Worm (Caenorhabditis elegans) whole organism, early embryonic: ENCODE results near the gene C15H9.4.

Experiments
- B0310.2 ChIP-seq: sonication (generic microtip); optimal IDR thresholded peaks from 2 replicates; lab custom pipeline; 2016; ENCODE audit warnings: mild to moderate bottlenecking, missing genetic modification characterization, missing compliant biosample characterization
- F13C5.2 ChIP-seq: sonication (generic microtip); optimal IDR thresholded peaks from 2 replicates; lab custom pipeline; 2017; ENCODE audit warnings: mild to moderate bottlenecking, missing genetic modification characterization, inconsistent platforms, missing compliant biosample characterization
- ama-1 ChIP-seq: fragments of 150-350 bp; optimal IDR thresholded peaks from 2 replicates; lab custom pipeline; 2014
- ceh-13 ChIP-seq: fragments of 200-800 bp; sonication (Bioruptor generic); optimal IDR thresholded peaks from 2 replicates; lab custom pipeline; 2018; ENCODE audit warnings: mild to moderate bottlenecking, missing genetic modification characterization, missing compliant biosample characterization
- flt-1 ChIP-seq: fragments of 200-800 bp; sonication (Bioruptor generic); IDR thresholded peaks from 2 replicates; pipeline ENCODE4 v1.3.6; 2022; ENCODE audit warnings: missing genetic modification characterization, missing compliant biosample characterization
- hmbx-1 ChIP-seq: sonication (generic microtip); optimal IDR thresholded peaks from 2 replicates; lab custom pipeline; 2016; ENCODE audit warnings: mild to moderate bottlenecking, missing genetic modification characterization, missing compliant biosample characterization
- hmg-4 ChIP-seq: fragments of 200-800 bp; sonication (Bioruptor generic); optimal IDR thresholded peaks from 2 replicates; lab custom pipeline; 2018; ENCODE audit warnings: mild to moderate bottlenecking, missing genetic modification characterization, missing compliant biosample characterization
- hnd-1 ChIP-seq: sonication (generic microtip); optimal IDR thresholded peaks from 2 replicates; lab custom pipeline; 2016; ENCODE audit warnings: missing genetic modification characterization, missing compliant biosample characterization
- pes-1 ChIP-seq: fragments of 200-800 bp; sonication (Bioruptor generic); IDR thresholded peaks from 2 replicates; pipeline ENCODE4 v1.3.6; 2022; ENCODE audit warnings: missing genetic modification reagents, missing genetic modification characterization, missing compliant biosample characterization
- sea-1 ChIP-seq: fragments of 200-800 bp; sonication (Bioruptor generic); conservative IDR thresholded peaks from 2 replicates; pipeline ENCODE4 v1.3.6; 2022; ENCODE audit warnings: missing genetic modification characterization, missing compliant biosample characterization
- tbx-37 ChIP-seq: fragments of 200-800 bp; sonication (Bioruptor generic); conservative IDR thresholded peaks from 2 replicates; pipeline ENCODE4 v1.3.6; 2022; ENCODE audit warnings: missing genetic modification reagents, missing genetic modification characterization, missing compliant biosample characterization

DNA sequence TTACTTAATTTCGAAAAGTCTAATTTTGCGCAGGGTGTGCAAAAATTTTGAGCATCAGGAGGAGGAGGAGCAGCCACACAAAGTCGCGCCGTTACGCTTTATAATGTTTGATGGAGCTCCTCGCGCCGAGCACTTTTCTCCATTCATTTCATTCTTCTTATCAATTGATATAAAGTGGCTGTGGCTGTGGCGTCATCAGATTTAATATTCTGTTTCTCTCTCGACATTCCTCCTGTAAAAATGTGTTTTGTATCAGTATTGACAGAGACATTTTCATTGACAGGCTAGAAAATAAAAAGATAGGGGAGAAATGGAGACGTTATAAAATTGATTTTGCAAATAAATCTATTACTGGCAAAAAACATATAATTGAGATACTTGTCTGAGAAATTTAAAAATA lies 31.8 kb downstream of the C15H9.4 start:
- TF ChIP-seq F13C5.2 (no peak), ama-1 (lab: Kevin White, UChicago) (no peak), sea-1 (GFP tag; lab: Robert Waterston, UW) (no peak), ceh-13 (GFP tag; lab: Kevin White, UChicago) (no peak), hmg-4 (no peak), hmbx-1 (tag; lab: Kevin White, UChicago) (no peak), hnd-1 (tag; lab: Kevin White, UChicago) (no peak), pes-1 (no peak), flt-1 (GFP tag; lab: Robert Waterston, UW) (no peak), tbx-37 (GFP tag; lab: Robert Waterston, UW) (no peak), B0310.2 (no peak)
